Worm (Caenorhabditis elegans): ENCODE measurements around the gene sre-2.
A peak's percentile ranks its signal among the peaks of the same experiment; 100 is the strongest.

Gene sre-2

ce11 chrII:8137379-8137778 lies 35.4 kb upstream of the sre-2 start (continued):
- no peak for TF ChIP-seq lin-39 (tag; optimal IDR thresholded peaks at IDR 0.05)
- TF ChIP-seq unc-86 (tag; optimal IDR thresholded peaks at IDR 0.05) = no peak
- no peak for TF ChIP-seq sox-4 (tag; optimal IDR thresholded peaks at IDR 0.05)
- TF ChIP-seq mab-9 (GFP tag; IDR thresholded peaks at IDR 0.05) = no peak
- TF ChIP-seq hlh-17 (GFP tag; optimal IDR thresholded peaks at IDR 0.05; ENCODE audit: borderline replicate concordance) = no peak
- peak; percentile 39 to 85 for TF ChIP-seq lin-35 (GFP tag; optimal IDR thresholded peaks at IDR 0.05)
- no peak for TF ChIP-seq unc-62 (GFP tag; optimal IDR thresholded peaks at IDR 0.05)
- TF ChIP-seq aha-1 (tag; optimal IDR thresholded peaks at IDR 0.05) = no peak
- peak; percentile 37 for TF ChIP-seq nhr-77 (tag; optimal IDR thresholded peaks at IDR 0.05)
- TF ChIP-seq ceh-82 (tag; optimal IDR thresholded peaks at IDR 0.05) = no peak
- TF ChIP-seq ztf-4 (tag; optimal IDR thresholded peaks at IDR 0.05) = no peak
- TF ChIP-seq nhr-237 (tag; optimal IDR thresholded peaks at IDR 0.05) = peak; percentile 35
- peak; percentile 55 for TF ChIP-seq fkh-8 (tag; optimal IDR thresholded peaks at IDR 0.05)
- peak; percentile 54 for TF ChIP-seq lir-3 (tag; optimal IDR thresholded peaks at IDR 0.05; ENCODE audit: poor library complexity)
- TF ChIP-seq pax-3 (tag; optimal IDR thresholded peaks at IDR 0.05) = peak; percentile 37
- no peak for TF ChIP-seq nhr-90 (tag; optimal IDR thresholded peaks at IDR 0.05; ENCODE audit: poor library complexity)
- no peak for TF ChIP-seq pqm-1 (tag; optimal IDR thresholded peaks at IDR 0.05)
- TF ChIP-seq tbx-2 (tag; optimal IDR thresholded peaks at IDR 0.05) = no peak
- TF ChIP-seq ces-1 (GFP tag; optimal IDR thresholded peaks at IDR 0.05) = no peak
- TF ChIP-seq mep-1 (tag; optimal IDR thresholded peaks at IDR 0.05) = no peak
- TF ChIP-seq tlp-1 (tag; optimal IDR thresholded peaks at IDR 0.05) = no peak
- peak; percentile 33 for TF ChIP-seq skn-1 (tag; optimal IDR thresholded peaks at IDR 0.05)
- peak; percentile 7 for TF ChIP-seq dsc-1 (tag; optimal IDR thresholded peaks at IDR 0.05)
- peak; percentile 24 for TF ChIP-seq F16B12.6 (tag; optimal IDR thresholded peaks at IDR 0.05)
- peak; percentile 15 to 88 for TF ChIP-seq lsy-2 (tag; optimal IDR thresholded peaks at IDR 0.05)
- peak; percentile 24 for TF ChIP-seq nhr-20 (tag; optimal IDR thresholded peaks at IDR 0.05)
- no peak for TF ChIP-seq unc-130 (tag; optimal IDR thresholded peaks at IDR 0.05)
- TF ChIP-seq rnt-1 (tag; optimal IDR thresholded peaks at IDR 0.05) = no peak
- peak; percentile 68 for TF ChIP-seq nhr-85 (tag)
- peak; percentile 47 to 70 (median 65) for TF ChIP-seq dpl-1 (GFP tag; optimal IDR thresholded peaks at IDR 0.05)
- peak; percentile 34 for TF ChIP-seq lin-13 (GFP tag; optimal IDR thresholded peaks at IDR 0.05)

- no peak for TF ChIP-seq efl-1 (optimal IDR thresholded peaks at IDR 0.05)
- TF ChIP-seq efl-1 (GFP tag; optimal IDR thresholded peaks at IDR 0.05 in 1 of 2) = peak in 1 of 2 experiments; percentile 11
- no peak for TF ChIP-seq lin-13 (GFP tag; optimal IDR thresholded peaks at IDR 0.05)
Observed at ce11 chrII:8136818-8137217, 34.9 kb upstream of the sre-2 start, which contains the start of gene ctns-1. ctns-1 (minus strand) TSS chrII:8136918.

ce11 chrII:8135953-8136352 lies 34.0 kb upstream of the sre-2 start:
- TF ChIP-seq skn-1 (tag; optimal IDR thresholded peaks at IDR 0.05) (no peak), ceh-8 (GFP tag; optimal IDR thresholded peaks at IDR 0.05) (no peak), isw-1 (GFP tag; IDR thresholded peaks at IDR 0.05) (no peak), nhr-77 (tag; optimal IDR thresholded peaks at IDR 0.05) (no peak), tlp-1 (tag; optimal IDR thresholded peaks at IDR 0.05) (no peak), dpl-1 (GFP tag; optimal IDR thresholded peaks at IDR 0.05) (no peak), ces-1 (GFP tag; optimal IDR thresholded peaks at IDR 0.05) (no peak), hlh-17 (GFP tag; optimal IDR thresholded peaks at IDR 0.05; ENCODE audit: borderline replicate concordance) (no peak), aly-2 (tag; optimal IDR thresholded peaks at IDR 0.05) (no peak), snpc-4 (tag; optimal IDR thresholded peaks at IDR 0.05) (no peak), lin-14 (GFP tag; optimal IDR thresholded peaks at IDR 0.05) (no peak), lin-35 (GFP tag; optimal IDR thresholded peaks at IDR 0.05) (no peak), blmp-1 (tag; optimal IDR thresholded peaks at IDR 0.05) (no peak), unc-130 (tag; optimal IDR thresholded peaks at IDR 0.05) (no peak), nhr-11 (tag; optimal IDR thresholded peaks at IDR 0.05) (no peak)
